Worm (Caenorhabditis elegans) whole organism, L4 larva: ENCODE results near the gene nadk-2.

ENCODE experiments used
- Y5F2A.4 ChIP-seq: fragments of 200-800 bp; sonication (Bioruptor generic); optimal IDR thresholded peaks from 2 replicates; lab custom pipeline; 2018; ENCODE audit warnings: mild to moderate bottlenecking, missing genetic modification characterization, missing compliant biosample characterization
- aha-1 ChIP-seq: fragments of 150-350 bp; peaks from one replicate; lab custom pipeline; 2014; ENCODE audit warnings: missing biosample characterization, missing genetic modification characterization
- aly-2 ChIP-seq: sonication (generic microtip); optimal IDR thresholded peaks from 2 replicates; lab custom pipeline; 2018; ENCODE audit warnings: missing biosample characterization, missing genetic modification characterization
- ceh-32 ChIP-seq: sonication (generic microtip); optimal IDR thresholded peaks from 2 replicates; lab custom pipeline; 2016; ENCODE audit warnings: mild to moderate bottlenecking, missing genetic modification characterization, missing compliant biosample characterization; ENCODE audit not compliant: poor library complexity
- ceh-82 ChIP-seq: sonication (generic microtip); optimal IDR thresholded peaks from 2 replicates; lab custom pipeline; 2017; ENCODE audit warnings: missing biosample characterization, missing genetic modification characterization
- unc-130 ChIP-seq: sonication (generic microtip); optimal IDR thresholded peaks from 2 replicates; lab custom pipeline; 2016; ENCODE audit warnings: missing genetic modification reagents, missing genetic modification characterization, missing compliant biosample characterization

DNA sequence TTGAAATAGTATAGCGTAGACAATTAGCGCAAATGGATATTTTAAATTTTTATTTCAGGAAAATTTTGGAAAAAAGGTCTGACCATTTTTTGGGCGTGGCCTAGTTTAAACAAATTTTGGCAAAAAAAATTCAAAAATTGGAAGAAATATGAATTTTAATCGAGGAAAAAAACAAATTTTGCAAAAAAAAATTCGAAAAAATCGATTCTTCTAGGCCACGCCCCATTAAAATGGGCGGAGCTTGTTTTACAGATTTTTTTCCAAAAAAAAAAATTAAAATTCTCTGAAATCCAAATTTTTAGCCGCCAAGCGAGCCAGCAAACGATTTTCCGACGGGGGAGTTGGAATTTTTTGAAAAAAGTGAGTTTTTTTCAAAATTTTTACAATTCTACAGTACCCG lies at the start of gene nadk-2:
- TF ChIP-seq aly-2 (tag; lab: Kevin White, UChicago), result no peak
- TF ChIP-seq ceh-32, result no peak
- TF ChIP-seq unc-130 (GFP tag; lab: Kevin White, UChicago), result no peak
- TF ChIP-seq aha-1 (tag; lab: Kevin White, UChicago), result no peak
- no peak for TF ChIP-seq Y5F2A.4 (GFP tag; lab: Kevin White, UChicago)
- no peak for TF ChIP-seq ceh-82 (tag; lab: Kevin White, UChicago)
